Worm (Caenorhabditis elegans) whole organism, L2 larva: Measurements from ENCODE around the gene grd-2.
"Not testable (repeated sequence)": the region's sequence is repeated elsewhere in the genome, so short reads cannot be mapped to it uniquely, and the experiment has no call there.

Experiments
- C34F6.9 ChIP-seq: fragments of 150-350 bp; optimal IDR thresholded peaks from 2 replicates; lab custom pipeline; 2014; ENCODE audit warnings: missing biosample characterization, missing genetic modification characterization
- F13H6.1 ChIP-seq: sonication (generic microtip); optimal IDR thresholded peaks from 2 replicates; lab custom pipeline; 2016; ENCODE audit warnings: missing genetic modification characterization, missing compliant biosample characterization
- Y55F3AM.14 ChIP-seq: fragments of 200-800 bp; sonication (Bioruptor generic); optimal IDR thresholded peaks from 2 replicates; lab custom pipeline; 2018; ENCODE audit warnings: mild to moderate bottlenecking, missing genetic modification characterization, missing compliant biosample characterization
- ZK546.5 ChIP-seq: sonication (generic microtip); optimal IDR thresholded peaks from 2 replicates; lab custom pipeline; 2017; ENCODE audit warnings: missing biosample characterization, missing genetic modification characterization
- aly-2 ChIP-seq: fragments of 150-350 bp; optimal IDR thresholded peaks from 2 replicates; lab custom pipeline; 2014; ENCODE audit warnings: missing biosample characterization, missing genetic modification characterization
- ama-1 ChIP-seq: fragments of 150-350 bp; optimal IDR thresholded peaks from 2 replicates; lab custom pipeline; 2018; ENCODE audit warnings: inconsistent platforms
- ceh-16 ChIP-seq: fragments of 150-350 bp; optimal IDR thresholded peaks from 2 replicates; lab custom pipeline; 2014; ENCODE audit warnings: missing biosample characterization, missing genetic modification characterization
- ceh-82 ChIP-seq: fragments of 150-350 bp; optimal IDR thresholded peaks from 2 replicates; lab custom pipeline; 2014; ENCODE audit warnings: missing biosample characterization, missing genetic modification characterization
- dmd-4 ChIP-seq: sonication (generic microtip); optimal IDR thresholded peaks from 2 replicates; lab custom pipeline; 2017; ENCODE audit warnings: missing biosample characterization, missing genetic modification characterization
- elt-1 ChIP-seq: fragments of 150-350 bp; optimal IDR thresholded peaks from 2 replicates; lab custom pipeline; 2014; ENCODE audit warnings: missing biosample characterization, missing genetic modification characterization
- elt-3 ChIP-seq: sonication (generic microtip); optimal IDR thresholded peaks from 2 replicates; lab custom pipeline; 2017; ENCODE audit warnings: missing biosample characterization, missing genetic modification characterization
- fos-1 ChIP-seq: fragments of 150-350 bp; optimal IDR thresholded peaks from 2 replicates; lab custom pipeline; 2014; ENCODE audit warnings: missing biosample characterization, missing genetic modification characterization
- gmeb-1 ChIP-seq: fragments of 150-350 bp; optimal IDR thresholded peaks from 2 replicates; lab custom pipeline; 2014; ENCODE audit warnings: missing biosample characterization, missing genetic modification characterization
- lin-39 ChIP-seq: fragments of 150-350 bp; optimal IDR thresholded peaks from 2 replicates; lab custom pipeline; 2014; ENCODE audit warnings: missing biosample characterization, missing genetic modification reagents, missing genetic modification characterization
- mab-5 ChIP-seq: fragments of 150-350 bp; optimal IDR thresholded peaks from 2 replicates; lab custom pipeline; 2014; ENCODE audit warnings: missing biosample characterization, missing genetic modification characterization
- mbf-1 ChIP-seq: sonication (generic microtip); optimal IDR thresholded peaks from 2 replicates; lab custom pipeline; 2017; ENCODE audit warnings: missing biosample characterization, missing genetic modification characterization
- mdl-1 ChIP-seq, 2 experiments: fragments of 150-350 bp in 1 of 2; sonication (generic microtip) in 1 of 2; optimal IDR thresholded peaks; 2 replicates each; lab custom pipeline; 2017; ENCODE audit warnings: missing biosample characterization in 2 of 2, missing genetic modification characterization in 2 of 2
- nhr-10 ChIP-seq: sonication (generic microtip); optimal IDR thresholded peaks from 2 replicates; lab custom pipeline; 2017; ENCODE audit warnings: missing biosample characterization, missing genetic modification characterization
- nhr-12 ChIP-seq: fragments of 150-350 bp; optimal IDR thresholded peaks from 2 replicates; lab custom pipeline; 2014; ENCODE audit warnings: missing biosample characterization, missing genetic modification characterization
- nhr-129 ChIP-seq: fragments of 150-350 bp; optimal IDR thresholded peaks from 2 replicates; lab custom pipeline; 2014; ENCODE audit warnings: missing biosample characterization, missing genetic modification characterization
- nhr-21 ChIP-seq: fragments of 150-350 bp; optimal IDR thresholded peaks from 2 replicates; lab custom pipeline; 2014; ENCODE audit warnings: missing biosample characterization, missing genetic modification characterization
- nhr-237 ChIP-seq: fragments of 150-350 bp; optimal IDR thresholded peaks from 2 replicates; lab custom pipeline; 2014; ENCODE audit warnings: missing biosample characterization, missing genetic modification characterization
- nhr-25 ChIP-seq: fragments of 150-350 bp; sonication (generic microtip); optimal IDR thresholded peaks from 3 replicates; lab custom pipeline; 2014; ENCODE audit warnings: missing biosample characterization, missing genetic modification characterization
- nhr-6 ChIP-seq: fragments of 150-350 bp; optimal IDR thresholded peaks from 2 replicates; lab custom pipeline; 2014; ENCODE audit warnings: missing biosample characterization, missing genetic modification characterization
- nhr-77 ChIP-seq: fragments of 150-350 bp; optimal IDR thresholded peaks from 2 replicates; lab custom pipeline; 2014; ENCODE audit warnings: missing biosample characterization, missing genetic modification characterization
- sem-4 ChIP-seq: fragments of 150-350 bp; optimal IDR thresholded peaks from 2 replicates; lab custom pipeline; 2014; ENCODE audit warnings: missing biosample characterization, missing genetic modification reagents, missing genetic modification characterization
- skn-1 ChIP-seq: sonication (generic microtip); optimal IDR thresholded peaks from 2 replicates; lab custom pipeline; 2017; ENCODE audit warnings: missing biosample characterization, missing genetic modification characterization
- sma-3 ChIP-seq: sonication (generic microtip); optimal IDR thresholded peaks from 2 replicates; lab custom pipeline; 2016; ENCODE audit warnings: missing genetic modification reagents, missing genetic modification characterization, missing compliant biosample characterization
- sma-9 ChIP-seq, 2 experiments: fragments of 150-350 bp in 1 of 2; sonication (generic microtip) in 1 of 2; optimal IDR thresholded peaks; 2 replicates each; lab custom pipeline; 2014 to 2016; ENCODE audit warnings: missing genetic modification characterization in 2 of 2, mild to moderate bottlenecking in 1 of 2, missing biosample characterization in 1 of 2, missing compliant biosample characterization in 1 of 2, missing genetic modification reagents in 1 of 2, moderate library complexity in 1 of 2
- snpc-4 ChIP-seq: fragments of 150-350 bp; optimal IDR thresholded peaks from 2 replicates; lab custom pipeline; 2014; ENCODE audit warnings: missing biosample characterization, missing genetic modification characterization
- unc-39 ChIP-seq: fragments of 150-350 bp; optimal IDR thresholded peaks from 2 replicates; lab custom pipeline; 2014; ENCODE audit warnings: missing biosample characterization, missing genetic modification characterization
- unc-55 ChIP-seq: fragments of 150-350 bp; sonication (generic microtip); optimal IDR thresholded peaks from 3 replicates; lab custom pipeline; 2014; ENCODE audit warnings: missing biosample characterization, missing genetic modification reagents, missing genetic modification characterization
- unc-62 ChIP-seq: fragments of 150-350 bp; optimal IDR thresholded peaks from 2 replicates; lab custom pipeline; 2014; ENCODE audit warnings: missing biosample characterization, missing genetic modification reagents, missing genetic modification characterization
- zag-1 ChIP-seq: fragments of 150-350 bp; optimal IDR thresholded peaks from 2 replicates; lab custom pipeline; 2014; ENCODE audit warnings: missing biosample characterization, missing genetic modification characterization
- ztf-1 ChIP-seq: fragments of 200-800 bp; sonication (Bioruptor generic); conservative IDR thresholded peaks from 2 replicates; pipeline ENCODE4 v1.3.6; 2022; ENCODE audit warnings: missing genetic modification characterization, missing compliant biosample characterization
- ztf-11 ChIP-seq: sonication (generic microtip); optimal IDR thresholded peaks from 2 replicates; lab custom pipeline; 2017; ENCODE audit warnings: missing biosample characterization, missing genetic modification characterization

Gene grd-2

DNA sequence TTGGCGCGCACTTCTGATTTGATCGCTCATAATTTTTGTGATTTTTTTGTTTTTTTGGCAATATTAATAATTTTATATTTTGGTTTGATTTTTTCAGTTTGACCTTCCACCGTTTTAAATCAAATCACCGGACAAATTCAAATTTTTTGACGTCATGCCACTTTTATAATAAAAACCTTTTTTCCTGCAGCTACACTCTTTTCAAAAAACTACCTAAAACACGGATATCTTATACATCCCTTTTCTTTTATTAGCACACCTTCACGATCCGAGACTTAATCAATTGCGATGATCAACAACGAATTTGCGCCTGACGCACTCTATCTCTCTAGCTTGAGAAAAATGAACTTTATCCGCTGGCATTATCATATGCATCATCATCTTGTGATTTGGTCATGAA is at the start of gene grd-2:
TSS of gene grd-2 (plus strand) at position 301 of the 400 bp plus-strand sequence.
- no peak for TF ChIP-seq ztf-1 (GFP tag; lab: Robert Waterston, UW)
- TF ChIP-seq unc-39: no peak
- no peak for TF ChIP-seq dmd-4
- TF ChIP-seq ZK546.5 (tag; lab: Kevin White, UChicago): no peak
- TF ChIP-seq F13H6.1: no peak
- no peak for TF ChIP-seq mdl-1 (tag; optimal IDR thresholded peaks at IDR 0.05; lab: Kevin White, UChicago)
- no peak for TF ChIP-seq C34F6.9 (tag; lab: Kevin White, UChicago)
- no peak for TF ChIP-seq elt-3 (tag; lab: Kevin White, UChicago)
- no peak for TF ChIP-seq skn-1 (tag; lab: Kevin White, UChicago)
- TF ChIP-seq gmeb-1 (tag; lab: Kevin White, UChicago): no peak
- no peak for TF ChIP-seq ceh-16 (tag; lab: Kevin White, UChicago)
- no peak for TF ChIP-seq snpc-4 (tag; lab: Kevin White, UChicago)
- TF ChIP-seq sem-4 (tag; lab: Kevin White, UChicago): no peak
- TF ChIP-seq elt-1 (tag; lab: Kevin White, UChicago): no peak
- TF ChIP-seq nhr-6 (tag; lab: Kevin White, UChicago): no peak
- TF ChIP-seq nhr-10 (tag; lab: Kevin White, UChicago): no peak
- TF ChIP-seq nhr-77 (tag; lab: Kevin White, UChicago): no peak
- no peak for TF ChIP-seq sma-3 (GFP tag; lab: Kevin White, UChicago)
- TF ChIP-seq aly-2 (tag; lab: Kevin White, UChicago): no peak

- TF ChIP-seq ztf-1 (GFP tag; lab: Robert Waterston, UW) (no peak), sem-4 (tag; lab: Kevin White, UChicago) (no peak), fos-1 (no peak), zag-1 (no peak), nhr-77 (tag; lab: Kevin White, UChicago) (no peak), ZK546.5 (tag; lab: Kevin White, UChicago) (no peak), nhr-12 (tag; lab: Kevin White, UChicago) (no peak)
Observed at ce11 chrV:20561795-20562194, 47.8 kb upstream of the grd-2 start, which contains the start of gene F26F2.1. F26F2.1 (minus strand) TSS chrV:20561895.

- TF ChIP-seq nhr-10 (tag; lab: Kevin White, UChicago); Y55F3AM.14 (GFP tag; lab: Kevin White, UChicago); sma-9 (GFP tag; optimal IDR thresholded peaks at IDR 0.05; lab: Kevin White, UChicago); sma-9 (tag; optimal IDR thresholded peaks at IDR 0.05; lab: Kevin White, UChicago): not testable (repeated sequence)
Observed at ce11 chrV:20564054-20564453, 45.5 kb upstream of the grd-2 start, which contains the start of gene F26F2.13. F26F2.13 (plus strand) TSS chrV:20564354.

DNA sequence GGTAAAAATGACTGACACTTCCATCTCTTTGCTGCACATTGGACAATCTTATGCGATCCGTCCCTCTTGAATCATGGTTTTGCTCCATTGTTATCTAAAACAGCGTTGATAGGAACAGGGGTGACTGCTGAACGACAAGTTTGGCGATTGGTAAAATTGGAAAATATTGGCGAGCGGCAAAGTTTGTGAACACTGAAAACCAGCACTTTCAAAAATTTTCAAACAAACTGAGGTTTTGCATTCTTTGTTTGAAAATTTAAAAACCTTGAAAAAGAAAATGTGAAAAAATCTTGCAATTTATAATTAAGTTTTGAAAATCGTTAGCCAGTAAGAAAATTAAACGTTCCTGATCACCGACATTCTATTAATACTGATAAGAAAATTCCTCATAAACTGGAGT is 43.1 kb upstream of the grd-2 start, which contains the start of gene F26F2.3:
TSS of gene F26F2.3 (minus strand) at position 101 of the 400 bp plus-strand sequence.
- TF ChIP-seq ama-1 (lab: Kevin White, UChicago): no peak
- TF ChIP-seq nhr-25: no peak
- no peak for TF ChIP-seq ztf-1 (GFP tag; lab: Robert Waterston, UW)
- no peak for TF ChIP-seq ZK546.5 (tag; lab: Kevin White, UChicago)
- no peak for TF ChIP-seq fos-1
- TF ChIP-seq, all 48 proteins: peak for 0

ce11 chrV:20568995-20569394 is 40.6 kb upstream of the grd-2 start, which contains the start of gene F26F2.4:
F26F2.4 (plus strand) TSS chrV:20569295.
- TF ChIP-seq F13H6.1; ztf-11 (tag; lab: Kevin White, UChicago); nhr-10 (tag; lab: Kevin White, UChicago): not testable (repeated sequence)

DNA sequence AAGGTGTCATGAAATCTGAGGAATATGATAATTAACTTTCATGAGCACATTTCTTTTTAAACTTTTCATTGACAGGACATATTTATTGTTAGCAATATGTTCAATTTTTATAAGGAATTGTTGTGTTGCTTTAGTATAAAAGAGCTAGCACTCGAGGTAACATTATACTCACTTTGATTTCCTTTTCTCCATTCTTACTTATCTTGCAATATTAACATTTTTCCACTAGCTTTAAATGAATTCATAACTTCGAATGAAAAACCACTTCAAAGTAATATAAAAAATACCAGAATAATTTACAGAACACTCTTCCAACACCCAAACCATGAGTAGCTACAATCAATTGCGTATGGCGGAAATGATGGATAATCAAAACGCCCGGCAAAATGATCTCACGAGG is 36.2 kb upstream of the grd-2 start, which contains the start of gene F26F2.5:
TSS of gene F26F2.5 (plus strand) at position 301 of the 400 bp plus-strand sequence.
- TF ChIP-seq nhr-25 (no peak), sma-3 (GFP tag; lab: Kevin White, UChicago) (no peak), mbf-1 (tag; lab: Kevin White, UChicago) (no peak), Y55F3AM.14 (GFP tag; lab: Kevin White, UChicago) (no peak), unc-39 (no peak), ztf-11 (tag; lab: Kevin White, UChicago) (no peak), zag-1 (no peak), snpc-4 (tag; lab: Kevin White, UChicago) (no peak)

ce11 chrV:20574314-20574713 is 35.3 kb upstream of the grd-2 start, which contains the start of gene clec-263:
clec-263 (plus strand) TSS chrV:20574614.
- TF ChIP-seq nhr-21 (no peak), nhr-12 (tag; lab: Kevin White, UChicago) (no peak), nhr-129 (tag; lab: Kevin White, UChicago) (no peak), mdl-1 (tag; optimal IDR thresholded peaks at IDR 0.05; lab: Kevin White, UChicago) (no peak), ceh-82 (tag; lab: Kevin White, UChicago) (no peak), dmd-4 (no peak), mab-5 (tag; lab: Kevin White, UChicago) (no peak), elt-1 (tag; lab: Kevin White, UChicago) (no peak), lin-39 (tag; lab: Kevin White, UChicago) (no peak), unc-55 (GFP tag; lab: Kevin White, UChicago) (no peak), snpc-4 (tag; lab: Kevin White, UChicago) (no peak), nhr-237 (no peak), ZK546.5 (tag; lab: Kevin White, UChicago) (no peak), sma-3 (GFP tag; lab: Kevin White, UChicago) (no peak), sem-4 (tag; lab: Kevin White, UChicago) (no peak), aly-2 (tag; lab: Kevin White, UChicago) (no peak), ceh-16 (tag; lab: Kevin White, UChicago) (no peak), unc-62 (GFP tag; lab: Kevin White, UChicago) (no peak), F13H6.1 (no peak)
